Fruit fly (Drosophila melanogaster) whole organism, embryonic: ENCODE data around the gene Gr64a.

ENCODE experiments used
- CG3838 ChIP-seq: fragments of 200-800 bp; sonication (Bioruptor generic); optimal IDR thresholded peaks from 3 replicates; lab custom pipeline; 2016; ENCODE audit warnings: missing biosample characterization, missing genetic modification characterization
- Camta ChIP-seq: fragments of 200-800 bp; sonication (Bioruptor generic); optimal IDR thresholded peaks from 2 replicates; lab custom pipeline; 2016; ENCODE audit warnings: missing biosample characterization, missing genetic modification characterization
- Dip2 ChIP-seq: fragments of 200-800 bp; sonication (Bioruptor generic); IDR thresholded peaks from 2 replicates; pipeline ENCODE4 v1.3.6; 2022; ENCODE audit warnings: missing biosample characterization, missing genetic modification characterization
- HLH54F ChIP-seq: fragments of 200-800 bp; sonication (Bioruptor generic); optimal IDR thresholded peaks from 3 replicates; lab custom pipeline; 2016; ENCODE audit warnings: missing biosample characterization, missing genetic modification characterization
- Meics ChIP-seq: fragments of 200-800 bp; sonication (Bioruptor generic); optimal IDR thresholded peaks from 2 replicates; lab custom pipeline; 2017; ENCODE audit warnings: missing biosample characterization, mild to moderate bottlenecking, missing genetic modification characterization
- zen ChIP-seq: fragments of 200-800 bp; sonication (Bioruptor generic); optimal IDR thresholded peaks from 3 replicates; lab custom pipeline; 2018; ENCODE audit warnings: missing biosample characterization, mild to moderate bottlenecking, missing genetic modification characterization, moderate library complexity

dm6 chr3L:4010122-4010521, 16.4 kb upstream of the Gr64a start:
- TF ChIP-seq HLH54F: no peak
- TF ChIP-seq Meics: peak; percentile 56
- no peak for TF ChIP-seq Dip2 (GFP tag; lab: Robert Waterston, UW)
- no peak for TF ChIP-seq zen (tag; lab: Kevin White, UChicago)
- no peak for TF ChIP-seq Camta (GFP tag; lab: Kevin White, UChicago)
- no peak for TF ChIP-seq CG3838 (GFP tag; lab: Kevin White, UChicago)
